Worm (Caenorhabditis elegans) whole organism, L1 larva: Measurements from ENCODE around the gene T09F3.5.

Source experiments
- C04F5.9 ChIP-seq: sonication (generic microtip); optimal IDR thresholded peaks from 2 replicates; lab custom pipeline; 2016; ENCODE audit warnings: missing genetic modification characterization, missing compliant biosample characterization
- C16A3.4 ChIP-seq: fragments of 150-350 bp; optimal IDR thresholded peaks from 2 replicates; lab custom pipeline; 2014; ENCODE audit warnings: missing biosample characterization, missing genetic modification characterization
- C34B4.2 ChIP-seq: sonication (generic microtip); optimal IDR thresholded peaks from 2 replicates; lab custom pipeline; 2017; ENCODE audit warnings: mild to moderate bottlenecking, missing genetic modification characterization, missing compliant biosample characterization
- aha-1 ChIP-seq: fragments of 150-350 bp; optimal IDR thresholded peaks from 2 replicates; lab custom pipeline; 2014; ENCODE audit warnings: missing biosample characterization, missing genetic modification characterization
- aly-2 ChIP-seq: fragments of 150-350 bp; optimal IDR thresholded peaks from 2 replicates; lab custom pipeline; 2014; ENCODE audit warnings: missing biosample characterization, missing genetic modification characterization
- ama-1 ChIP-seq: fragments of 150-350 bp; optimal IDR thresholded peaks from 2 replicates; lab custom pipeline; 2014
- blmp-1 ChIP-seq: fragments of 150-350 bp; optimal IDR thresholded peaks from 2 replicates; lab custom pipeline; 2014; ENCODE audit warnings: missing biosample characterization, missing genetic modification characterization
- ceh-63 ChIP-seq: fragments of 200-800 bp; sonication (Bioruptor generic); optimal IDR thresholded peaks from 2 replicates; lab custom pipeline; 2018; ENCODE audit warnings: mild to moderate bottlenecking, missing genetic modification characterization, missing compliant biosample characterization
- ceh-8 ChIP-seq: fragments of 200-800 bp; sonication (Bioruptor generic); optimal IDR thresholded peaks from 2 replicates; lab custom pipeline; 2018; ENCODE audit warnings: mild to moderate bottlenecking, missing genetic modification characterization, moderate library complexity, missing compliant biosample characterization
- ceh-88 ChIP-seq: fragments of 200-800 bp; sonication (Bioruptor generic); IDR thresholded peaks from 2 replicates; pipeline ENCODE4 v1.3.6; 2022; ENCODE audit warnings: missing genetic modification characterization, missing compliant biosample characterization
- ceh-90 ChIP-seq: sonication (generic microtip); optimal IDR thresholded peaks from 2 replicates; lab custom pipeline; 2016; ENCODE audit warnings: missing genetic modification characterization, missing compliant biosample characterization
- efl-1 ChIP-seq, 4 experiments: fragments of 150-350 bp; optimal IDR thresholded peaks in 3 of 4; peaks in 1 of 4; 1 replicate in 1 of 4; 2 replicates in 3 of 4; lab custom pipeline; 2014; ENCODE audit warnings: missing biosample characterization in 2 of 4, missing genetic modification characterization in 2 of 4, missing genetic modification reagents in 2 of 4
- efl-3 ChIP-seq: fragments of 200-800 bp; sonication (Bioruptor generic); optimal IDR thresholded peaks from 2 replicates; lab custom pipeline; 2018; ENCODE audit warnings: mild to moderate bottlenecking, missing genetic modification characterization, missing compliant biosample characterization
- egl-13 ChIP-seq: sonication (generic microtip); optimal IDR thresholded peaks from 2 replicates; lab custom pipeline; 2016; ENCODE audit warnings: missing genotype, missing genetic modification reagents, missing genetic modification characterization, missing compliant biosample characterization
- elt-2 ChIP-seq: sonication (generic microtip); optimal IDR thresholded peaks from 2 replicates; lab custom pipeline; 2016; ENCODE audit warnings: missing genetic modification characterization, mild to moderate bottlenecking, inconsistent platforms, missing compliant biosample characterization, missing genetic modification reagents
- fkh-8 ChIP-seq: sonication (generic microtip); optimal IDR thresholded peaks from 2 replicates; lab custom pipeline; 2016; ENCODE audit warnings: mild to moderate bottlenecking, missing genetic modification characterization, missing compliant biosample characterization
- hlh-4 ChIP-seq: sonication (generic microtip); optimal IDR thresholded peaks from 2 replicates; lab custom pipeline; 2016; ENCODE audit warnings: mild to moderate bottlenecking, missing genetic modification characterization, missing compliant biosample characterization
- hpl-2 ChIP-seq: fragments of 150-350 bp; optimal IDR thresholded peaks from 2 replicates; lab custom pipeline; 2014; ENCODE audit warnings: missing biosample characterization, missing genetic modification reagents, missing genetic modification characterization
- jun-1 ChIP-seq: fragments of 150-350 bp; optimal IDR thresholded peaks from 2 replicates; lab custom pipeline; 2014; ENCODE audit warnings: missing biosample characterization, missing genetic modification reagents, missing genetic modification characterization
- lin-14 ChIP-seq: fragments of 200-800 bp; sonication (Bioruptor generic); optimal IDR thresholded peaks from 2 replicates; lab custom pipeline; 2018; ENCODE audit warnings: mild to moderate bottlenecking, missing genetic modification characterization, moderate library complexity, missing compliant biosample characterization
- lin-35 ChIP-seq, 2 experiments: fragments of 150-350 bp; optimal IDR thresholded peaks; 2 replicates each; lab custom pipeline; 2014; ENCODE audit warnings: missing biosample characterization in 2 of 2, missing genetic modification characterization in 2 of 2, missing genetic modification reagents in 2 of 2
- lin-39 ChIP-seq: fragments of 150-350 bp; optimal IDR thresholded peaks from 2 replicates; lab custom pipeline; 2014; ENCODE audit warnings: missing biosample characterization, missing genetic modification reagents, missing genetic modification characterization
- lsy-2 ChIP-seq, 2 experiments: fragments of 150-350 bp; optimal IDR thresholded peaks; 2 replicates each; lab custom pipeline; 2014; ENCODE audit warnings: missing biosample characterization in 2 of 2, missing genetic modification characterization in 2 of 2
- mab-9 ChIP-seq: fragments of 200-800 bp; sonication (Bioruptor generic); IDR thresholded peaks from 2 replicates; pipeline ENCODE4 v1.3.6; 2022; ENCODE audit warnings: missing genetic modification reagents, missing genetic modification characterization, missing compliant biosample characterization
- mdl-1 ChIP-seq, 2 experiments: fragments of 150-350 bp; optimal IDR thresholded peaks; 2 replicates each; lab custom pipeline; 2014 to 2017; ENCODE audit warnings: missing biosample characterization in 2 of 2, missing genetic modification characterization in 2 of 2, inconsistent platforms in 1 of 2
- mep-1 ChIP-seq: fragments of 150-350 bp; optimal IDR thresholded peaks from 2 replicates; lab custom pipeline; 2014; ENCODE audit warnings: missing biosample characterization, missing genetic modification characterization
- nhr-12 ChIP-seq: sonication (generic microtip); optimal IDR thresholded peaks from 2 replicates; lab custom pipeline; 2017; ENCODE audit warnings: missing biosample characterization, missing genetic modification characterization
- nhr-19 ChIP-seq: fragments of 200-800 bp; sonication (Bioruptor generic); conservative IDR thresholded peaks from 2 replicates; pipeline ENCODE4 v1.3.6; 2022; ENCODE audit warnings: missing genetic modification characterization, missing compliant biosample characterization
- nhr-20 ChIP-seq: sonication (generic microtip); optimal IDR thresholded peaks from 2 replicates; lab custom pipeline; 2016; ENCODE audit warnings: mild to moderate bottlenecking, missing genetic modification characterization, missing compliant biosample characterization
- nhr-237 ChIP-seq: fragments of 150-350 bp; optimal IDR thresholded peaks from 2 replicates; lab custom pipeline; 2014; ENCODE audit warnings: missing biosample characterization, missing genetic modification characterization
- nhr-47 ChIP-seq: sonication (generic microtip); optimal IDR thresholded peaks from 2 replicates; lab custom pipeline; 2016; ENCODE audit warnings: mild to moderate bottlenecking, missing genetic modification characterization, moderate library complexity, missing compliant biosample characterization
- nhr-71 ChIP-seq: sonication (generic microtip); optimal IDR thresholded peaks from 2 replicates; lab custom pipeline; 2016; ENCODE audit warnings: mild to moderate bottlenecking, missing genetic modification characterization, moderate library complexity, missing compliant biosample characterization
- nhr-76 ChIP-seq: sonication (generic microtip); optimal IDR thresholded peaks from 2 replicates; lab custom pipeline; 2017; ENCODE audit warnings: missing biosample characterization, missing genetic modification characterization
- nhr-77 ChIP-seq: fragments of 150-350 bp; optimal IDR thresholded peaks from 2 replicates; lab custom pipeline; 2014; ENCODE audit warnings: missing biosample characterization, missing genetic modification characterization
- nhr-85 ChIP-seq: sonication (generic microtip); peaks from one replicate; lab custom pipeline; 2016; ENCODE audit warnings: missing genetic modification characterization, inconsistent platforms, missing compliant biosample characterization
- nhr-90 ChIP-seq: sonication (generic microtip); optimal IDR thresholded peaks from 2 replicates; lab custom pipeline; 2016; ENCODE audit warnings: mild to moderate bottlenecking, missing genetic modification characterization, missing compliant biosample characterization; ENCODE audit not compliant: poor library complexity
- pax-3 ChIP-seq: fragments of 200-800 bp; sonication (Bioruptor generic); optimal IDR thresholded peaks from 2 replicates; lab custom pipeline; 2018; ENCODE audit warnings: mild to moderate bottlenecking, missing genetic modification characterization, moderate library complexity, missing compliant biosample characterization
- pqm-1 ChIP-seq: sonication (generic microtip); optimal IDR thresholded peaks from 3 replicates; lab custom pipeline; 2017; ENCODE audit warnings: missing biosample characterization, missing genetic modification characterization
- rnt-1 ChIP-seq: sonication (generic microtip); optimal IDR thresholded peaks from 2 replicates; lab custom pipeline; 2016; ENCODE audit warnings: mild to moderate bottlenecking, missing genetic modification characterization, moderate library complexity, missing compliant biosample characterization
- skn-1 ChIP-seq: fragments of 150-350 bp; optimal IDR thresholded peaks from 2 replicates; lab custom pipeline; 2014; ENCODE audit warnings: missing biosample characterization, missing genetic modification characterization
- snu-23 ChIP-seq: sonication (generic microtip); optimal IDR thresholded peaks from 2 replicates; lab custom pipeline; 2016; ENCODE audit warnings: missing genetic modification characterization, missing compliant biosample characterization
- sup-37 ChIP-seq: fragments of 200-800 bp; sonication (Bioruptor generic); optimal IDR thresholded peaks from 2 replicates; lab custom pipeline; 2018; ENCODE audit warnings: mild to moderate bottlenecking, missing genetic modification characterization, missing compliant biosample characterization
- swsn-7 ChIP-seq: sonication (generic microtip); optimal IDR thresholded peaks from 2 replicates; lab custom pipeline; 2016; ENCODE audit warnings: missing genetic modification characterization, missing compliant biosample characterization
- tbx-2 ChIP-seq: sonication (generic microtip); optimal IDR thresholded peaks from 2 replicates; lab custom pipeline; 2016; ENCODE audit warnings: missing genetic modification characterization, missing compliant biosample characterization
- unc-130 ChIP-seq: fragments of 150-350 bp; optimal IDR thresholded peaks from 2 replicates; lab custom pipeline; 2017; ENCODE audit warnings: missing biosample characterization, missing genetic modification characterization, inconsistent platforms
- unc-30 ChIP-seq: sonication (generic microtip); optimal IDR thresholded peaks from 2 replicates; lab custom pipeline; 2017; ENCODE audit warnings: missing biosample characterization, missing genetic modification characterization
- unc-98 ChIP-seq: fragments of 200-800 bp; sonication (Bioruptor generic); IDR thresholded peaks from 2 replicates; pipeline ENCODE4 v1.3.6; 2022; ENCODE audit warnings: missing genetic modification characterization, missing compliant biosample characterization
- xbp-1 ChIP-seq: sonication (generic microtip); optimal IDR thresholded peaks from 2 replicates; lab custom pipeline; 2016; ENCODE audit warnings: missing genetic modification characterization, missing compliant biosample characterization
- zag-1 ChIP-seq: fragments of 150-350 bp; optimal IDR thresholded peaks from 2 replicates; lab custom pipeline; 2014; ENCODE audit warnings: missing biosample characterization, missing genetic modification characterization
- zip-4 ChIP-seq: fragments of 200-800 bp; sonication (Bioruptor generic); optimal IDR thresholded peaks from 2 replicates; lab custom pipeline; 2018; ENCODE audit warnings: mild to moderate bottlenecking, missing genetic modification characterization, moderate library complexity, missing compliant biosample characterization
- ztf-4 ChIP-seq: fragments of 150-350 bp; optimal IDR thresholded peaks from 2 replicates; lab custom pipeline; 2014; ENCODE audit warnings: missing biosample characterization, missing genetic modification characterization

Gene T09F3.5

DNA sequence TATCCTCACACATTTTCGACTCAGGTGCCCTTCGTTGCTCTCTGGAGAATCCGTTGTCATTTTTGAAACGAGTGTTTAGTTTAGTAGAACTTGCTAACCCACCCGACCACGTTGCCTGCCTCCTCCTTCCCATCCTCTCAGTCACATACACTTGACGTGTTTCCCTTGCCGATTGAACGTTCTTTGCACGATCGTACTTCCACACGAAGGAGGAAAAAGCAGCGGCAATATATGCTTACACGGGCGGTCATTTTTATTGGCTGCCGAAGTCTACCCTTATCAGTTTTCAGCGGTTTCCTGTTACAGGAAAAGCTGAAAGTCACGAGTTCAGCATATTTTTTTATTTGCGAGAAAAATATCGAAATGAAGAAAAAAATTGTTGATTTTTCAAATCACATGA is 6.9 kb upstream of the T09F3.5 start:
- peak; percentile 86 for TF ChIP-seq nhr-19 (GFP tag; lab: Robert Waterston, UW)
- no peak for TF ChIP-seq unc-98 (GFP tag; lab: Robert Waterston, UW)
- TF ChIP-seq nhr-47, result no peak
- TF ChIP-seq blmp-1 (tag; lab: Kevin White, UChicago), result peak; percentile 32
- TF ChIP-seq nhr-85 (tag; lab: Kevin White, UChicago), result peak; percentile 11
- TF ChIP-seq efl-1 (optimal IDR thresholded peaks at IDR 0.05; lab: Kevin White, UChicago), result no peak
- TF ChIP-seq efl-1 (GFP tag; optimal IDR thresholded peaks at IDR 0.05 in 1 of 2; lab: Kevin White, UChicago), result peak in 1 of 2 experiments; percentile 93
- peak; percentile 54 for TF ChIP-seq ama-1 (lab: Kevin White, UChicago)
- peak; percentile 0 for TF ChIP-seq nhr-77 (tag; lab: Kevin White, UChicago)
- peak; percentile 9 for TF ChIP-seq C16A3.4 (tag; lab: Kevin White, UChicago)
- peak; percentile 4 for TF ChIP-seq unc-130 (tag; lab: Kevin White, UChicago)
- TF ChIP-seq rnt-1 (tag; lab: Kevin White, UChicago), result peak; percentile 38
- TF ChIP-seq nhr-71 (tag; lab: Kevin White, UChicago), result peak; percentile 55
- peak; percentile 40 for TF ChIP-seq snu-23 (GFP tag; lab: Kevin White, UChicago)
- peak; percentile 17 for TF ChIP-seq swsn-7
- no peak for TF ChIP-seq C34B4.2 (tag; lab: Kevin White, UChicago)
- no peak for TF ChIP-seq aly-2 (tag; lab: Kevin White, UChicago)
- TF ChIP-seq jun-1 (tag; lab: Kevin White, UChicago), result peak; percentile 51
- TF ChIP-seq lin-14 (GFP tag; lab: Kevin White, UChicago), result peak; percentile 68
- peak; percentile 22 for TF ChIP-seq tbx-2
- no peak for TF ChIP-seq zag-1 (tag; lab: Kevin White, UChicago)
- peak; percentile 12 for TF ChIP-seq ztf-4
- TF ChIP-seq lin-35 (GFP tag; optimal IDR thresholded peaks at IDR 0.05; lab: Kevin White, UChicago), result peak in 1 of 2 experiments; percentile 61
- no peak for TF ChIP-seq fkh-8 (tag; lab: Kevin White, UChicago)
- peak; percentile 86 for TF ChIP-seq elt-2
- peak in 1 of 2 experiments; percentile 25 for TF ChIP-seq lsy-2 (tag; optimal IDR thresholded peaks at IDR 0.05; lab: Kevin White, UChicago)
- TF ChIP-seq mdl-1 (tag; optimal IDR thresholded peaks at IDR 0.05; lab: Kevin White, UChicago), result peak in 1 of 2 experiments; percentile 67
- TF ChIP-seq mep-1, result peak; percentile 48
- TF ChIP-seq nhr-20, result peak; percentile 63
- peak; percentile 12 for TF ChIP-seq nhr-90 (tag; lab: Kevin White, UChicago)

DNA sequence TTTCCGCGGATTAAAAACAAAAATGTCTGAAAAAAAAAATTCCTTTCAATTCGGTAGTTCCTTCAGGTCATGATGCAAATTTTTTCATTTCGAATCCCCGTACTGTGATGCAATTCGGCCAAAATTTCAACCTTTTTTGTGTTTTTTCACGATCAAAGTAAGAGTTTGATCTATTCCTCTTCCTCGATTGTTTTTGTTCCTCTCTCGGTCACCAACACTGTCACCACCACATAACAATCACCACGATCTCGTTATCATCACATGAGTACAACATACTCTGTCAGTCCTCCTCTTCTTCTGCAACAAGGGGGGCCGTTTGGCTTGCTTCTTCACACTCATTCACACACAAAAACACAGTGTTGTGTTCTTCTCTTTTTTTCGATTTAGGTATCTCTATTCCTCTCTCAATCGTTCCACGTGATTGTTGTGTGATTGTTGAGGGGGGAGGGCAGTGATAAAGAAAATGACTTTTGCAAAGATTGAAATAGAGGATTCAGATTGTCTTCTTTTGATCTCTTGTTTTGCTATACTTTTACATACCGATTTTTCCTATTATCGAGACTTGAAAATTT is 6.3 kb upstream of the T09F3.5 start:
- no peak for TF ChIP-seq unc-98 (GFP tag; lab: Robert Waterston, UW)
- TF ChIP-seq swsn-7, result no peak
- TF ChIP-seq pqm-1 (tag; lab: Kevin White, UChicago), result no peak
- no peak for TF ChIP-seq skn-1 (tag; lab: Kevin White, UChicago)
- no peak for TF ChIP-seq mab-9
- TF ChIP-seq egl-13 (tag; lab: Kevin White, UChicago), result no peak
- TF ChIP-seq ceh-8 (GFP tag; lab: Kevin White, UChicago), result no peak
- TF ChIP-seq unc-30, result no peak
- no peak for TF ChIP-seq zag-1 (tag; lab: Kevin White, UChicago)
- no peak for TF ChIP-seq aha-1 (tag; lab: Kevin White, UChicago)
- no peak for TF ChIP-seq hlh-4
- TF ChIP-seq ceh-63 (GFP tag; lab: Kevin White, UChicago), result no peak
- TF ChIP-seq ceh-88 (GFP tag; lab: Robert Waterston, UW), result no peak
- TF ChIP-seq zip-4, result no peak
- no peak for TF ChIP-seq efl-3 (GFP tag; lab: Kevin White, UChicago)
- TF ChIP-seq ceh-90, result no peak
- no peak for TF ChIP-seq C04F5.9 (tag; lab: Kevin White, UChicago)
- TF ChIP-seq xbp-1 (tag; lab: Kevin White, UChicago), result no peak
- TF ChIP-seq sup-37 (GFP tag; lab: Kevin White, UChicago), result peak; percentile 14
- TF ChIP-seq lsy-2 (tag; optimal IDR thresholded peaks at IDR 0.05; lab: Kevin White, UChicago), result peak; percentile 52 to 60
- TF ChIP-seq nhr-76 (tag; lab: Kevin White, UChicago), result no peak
- peak; percentile 82 for TF ChIP-seq nhr-20
- TF ChIP-seq lin-14 (GFP tag; lab: Kevin White, UChicago), result peak; percentile 87
- peak; percentile 46 for TF ChIP-seq tbx-2
- TF ChIP-seq nhr-71 (tag; lab: Kevin White, UChicago), result peak; percentile 79
- no peak for TF ChIP-seq nhr-12 (tag; lab: Kevin White, UChicago)
- no peak for TF ChIP-seq hpl-2 (GFP tag; lab: Kevin White, UChicago)
- no peak for TF ChIP-seq nhr-237 (tag; lab: Kevin White, UChicago)
- no peak for TF ChIP-seq lin-39 (tag; lab: Kevin White, UChicago)
- TF ChIP-seq pax-3 (tag; lab: Kevin White, UChicago), result peak; percentile 4
- TF ChIP-seq ztf-4, result peak; percentile 46
- no peak for TF ChIP-seq C34B4.2 (tag; lab: Kevin White, UChicago)
